Fruit fly (Drosophila melanogaster): ENCODE measurements around the gene Ndae1.
A peak's percentile ranks its signal among the peaks of the same experiment; 100 is the strongest.

Ndae1 gene

DNA sequence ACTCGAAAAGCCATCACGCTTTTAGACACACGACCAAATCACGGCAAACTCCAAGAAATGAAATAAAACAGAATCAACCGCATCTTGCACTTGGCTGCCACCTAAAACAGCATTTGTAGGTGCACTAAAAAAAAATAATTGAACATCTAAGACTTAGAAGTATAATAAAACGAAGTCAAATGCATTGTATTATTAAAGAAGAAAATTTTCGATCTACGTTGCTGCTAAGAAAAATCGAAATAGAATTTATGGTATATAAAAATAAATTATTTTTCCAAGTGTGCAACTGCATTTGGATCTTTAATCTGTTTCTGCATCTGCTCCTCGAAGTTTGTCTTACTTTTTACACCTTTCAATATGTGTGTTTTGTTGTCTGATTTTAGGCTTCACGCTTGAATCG lies 21.1 kb upstream of the Ndae1 start (continued):
- no peak for TF ChIP-seq CG4318 (GFP tag; optimal IDR thresholded peaks at IDR 0.05)
- no peak for TF ChIP-seq Gug (GFP tag; IDR thresholded peaks at IDR 0.05)
- no peak for TF ChIP-seq spab (GFP tag; optimal IDR thresholded peaks at IDR 0.05)
- TF ChIP-seq Eip78C (GFP tag) = peak; percentile 82
- TF ChIP-seq CG10631 (GFP tag; optimal IDR thresholded peaks at IDR 0.05) = peak; percentile 15
- no peak for TF ChIP-seq Blimp-1 (GFP tag; optimal IDR thresholded peaks at IDR 0.05)
- TF ChIP-seq acj6 (GFP tag; optimal IDR thresholded peaks at IDR 0.05) = peak; percentile 37
- TF ChIP-seq CG15336 (GFP tag; IDR thresholded peaks at IDR 0.05) = peak; percentile 28; the same call in 1 of the 2 replicates
- no peak for TF ChIP-seq CG1621 (tag; optimal IDR thresholded peaks at IDR 0.05)
- 0 out of 3 replicates have a peak, but pooled peaks have one; percentile 37 for TF ChIP-seq CG8119 (GFP tag; IDR thresholded peaks at IDR 0.05)
- TF ChIP-seq Smox (GFP tag; optimal IDR thresholded peaks at IDR 0.05) = peak; percentile 16
- TF ChIP-seq fd85E (GFP tag; optimal IDR thresholded peaks at IDR 0.05) = no peak
- TF ChIP-seq CG8319 (GFP tag; optimal IDR thresholded peaks at IDR 0.05) = no peak
- no peak for TF ChIP-seq fd59A (GFP tag; optimal IDR thresholded peaks at IDR 0.05)
- no peak for TF ChIP-seq CG3032 (tag; optimal IDR thresholded peaks at IDR 0.05)
- TF ChIP-seq eg (GFP tag; IDR thresholded peaks at IDR 0.05) = 0 out of 3 replicates have a peak, but pooled peaks have one; percentile 21
- no peak for TF ChIP-seq salr (GFP tag; optimal IDR thresholded peaks at IDR 0.05)
- peak; percentile 46 for TF ChIP-seq OdsH (GFP tag; optimal IDR thresholded peaks at IDR 0.05)
- peak; percentile 22 for TF ChIP-seq pdm3 (GFP tag; optimal IDR thresholded peaks at IDR 0.05)
- peak; percentile 17 for TF ChIP-seq achi (GFP tag; optimal IDR thresholded peaks at IDR 0.05)
- TF ChIP-seq CG6808 (GFP tag; optimal IDR thresholded peaks at IDR 0.05) = no peak
- TF ChIP-seq Hr39 (GFP tag; optimal IDR thresholded peaks at IDR 0.05) = peak; percentile 18

DNA sequence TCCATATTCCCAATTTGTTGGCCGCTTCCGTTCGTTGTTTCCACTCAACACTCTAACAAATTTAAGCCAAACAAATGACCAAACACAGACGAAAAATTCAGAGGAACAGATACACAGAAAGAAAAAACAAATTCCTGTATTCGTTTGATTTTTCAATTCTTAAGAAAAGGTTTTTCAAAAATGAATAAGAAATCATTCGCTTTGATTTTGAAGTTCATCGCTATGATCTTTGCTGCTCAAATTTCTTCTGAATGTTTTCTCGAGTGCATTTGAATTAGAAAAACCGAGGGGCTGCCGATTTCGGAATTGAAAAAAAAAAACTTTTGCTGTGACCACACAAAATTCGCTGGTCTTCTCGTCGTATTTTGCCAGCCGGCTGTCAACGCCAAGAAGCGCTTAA lies 16.8 kb upstream of the Ndae1 start:
- peak; percentile 27; the same call in 1 of the 2 replicates for TF ChIP-seq CG15336 (GFP tag; IDR thresholded peaks at IDR 0.05)
- TF ChIP-seq CG6808 (GFP tag; optimal IDR thresholded peaks at IDR 0.05) = no peak
- peak; percentile 38 for TF ChIP-seq Hr4 (GFP tag; optimal IDR thresholded peaks at IDR 0.05)
- TF ChIP-seq CG32006 (GFP tag; optimal IDR thresholded peaks at IDR 0.05) = peak; percentile 36
- TF ChIP-seq CG10669 (GFP tag; optimal IDR thresholded peaks at IDR 0.05) = no peak
- TF ChIP-seq Gug (GFP tag; IDR thresholded peaks at IDR 0.05) = no peak
- peak; percentile 54; the same call in 1 of the 3 replicates for TF ChIP-seq eg (GFP tag; IDR thresholded peaks at IDR 0.05)
- TF ChIP-seq Smox (GFP tag; optimal IDR thresholded peaks at IDR 0.05) = no peak
- TF ChIP-seq pdm3 (GFP tag; optimal IDR thresholded peaks at IDR 0.05) = no peak
- no peak for TF ChIP-seq CG16779 (tag; optimal IDR thresholded peaks at IDR 0.05)
- TF ChIP-seq Eip93F (GFP tag; optimal IDR thresholded peaks at IDR 0.05) = no peak
- TF ChIP-seq fd85E (GFP tag; optimal IDR thresholded peaks at IDR 0.05) = no peak
- no peak for TF ChIP-seq vri (GFP tag; optimal IDR thresholded peaks at IDR 0.05)
- TF ChIP-seq Eip75B (GFP tag; optimal IDR thresholded peaks at IDR 0.05) = no peak

DNA sequence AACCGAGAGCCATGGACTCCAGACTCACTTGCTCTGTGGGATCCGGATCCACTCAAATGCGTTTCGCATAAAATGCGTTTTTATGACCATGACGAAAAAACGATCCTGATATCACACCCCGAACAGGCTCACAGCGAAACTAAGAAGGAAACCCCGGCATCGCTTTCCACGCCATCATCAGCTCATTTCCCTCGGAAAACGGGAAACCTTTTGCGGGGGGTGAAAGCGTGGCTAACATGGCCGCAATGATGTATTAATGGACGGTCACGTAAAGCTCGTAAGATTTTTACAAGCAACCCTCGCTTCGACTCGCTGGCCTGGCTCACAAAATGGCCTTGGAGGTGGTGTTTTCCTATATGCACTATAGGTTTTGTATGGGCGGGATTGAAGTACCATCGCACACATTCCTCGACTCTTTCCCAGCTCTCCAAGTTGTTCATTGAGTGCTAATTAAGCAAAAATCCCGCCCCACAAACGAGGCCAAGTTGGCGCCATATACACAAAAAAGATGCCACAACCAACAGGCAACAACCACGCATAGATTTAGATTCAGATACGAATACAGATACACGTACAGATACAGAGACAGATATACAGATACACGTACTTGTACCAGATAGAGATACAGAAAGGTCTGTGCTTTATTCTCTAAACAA lies 15.9 kb upstream of the Ndae1 start:
- TF ChIP-seq Ets96B (tag; optimal IDR thresholded peaks at IDR 0.05) (no peak), CG6854 (GFP tag; optimal IDR thresholded peaks at IDR 0.05) (no peak), Hr39 (GFP tag; optimal IDR thresholded peaks at IDR 0.05) (no peak), pdm3 (GFP tag; optimal IDR thresholded peaks at IDR 0.05) (no peak), CG3032 (tag; optimal IDR thresholded peaks at IDR 0.05) (no peak), CG8319 (GFP tag; optimal IDR thresholded peaks at IDR 0.05) (no peak), fkh (GFP tag; optimal IDR thresholded peaks at IDR 0.05) (no peak), CG31627 (GFP tag; optimal IDR thresholded peaks at IDR 0.05) (no peak), CG11902 (GFP tag; optimal IDR thresholded peaks at IDR 0.05) (no peak), dsx (GFP tag; optimal IDR thresholded peaks at IDR 0.05; ENCODE audit: poor library complexity, severe bottlenecking) (no peak), Lpt (GFP tag; optimal IDR thresholded peaks at IDR 0.05) (no peak), lz (GFP tag; optimal IDR thresholded peaks at IDR 0.05) (no peak), eg (GFP tag; IDR thresholded peaks at IDR 0.05) (no peak), CG16779 (tag; optimal IDR thresholded peaks at IDR 0.05) (no peak)

Data from whole organism, prepupa.